Fruit fly (Drosophila melanogaster) whole organism: ENCODE data around the gene CG13077.

Experiments used
- CG8478 ChIP-seq: fragments of >200 bp; optimal IDR thresholded peaks from 2 replicates; lab custom pipeline; 2018; ENCODE audit warnings: inconsistent platforms
- Dll ChIP-seq: fragments of >200 bp; optimal IDR thresholded peaks from 2 replicates; lab custom pipeline; 2017
- EcR ChIP-seq, 2 experiments: fragments of >200 bp; optimal IDR thresholded peaks; 2 replicates each; lab custom pipeline; 2017; ENCODE audit warnings: missing biosample characterization in 2 of 2, missing genetic modification characterization in 2 of 2, missing genetic modification reagents in 2 of 2
- pan ChIP-seq: fragments of >200 bp; optimal IDR thresholded peaks from 2 replicates; lab custom pipeline; 2017
- psq ChIP-seq: fragments of >200 bp; optimal IDR thresholded peaks from 2 replicates; lab custom pipeline; 2017
- usp ChIP-seq: fragments of >200 bp; optimal IDR thresholded peaks from 2 replicates; lab custom pipeline; 2017; ENCODE audit warnings: missing biosample characterization, missing genetic modification characterization, mixed read lengths

The CG13077 gene

dm6 chr2L:19565233-19565898 is at the start of gene CG13077:
Gene CG13077, plus strand, starts transcription at chr2L:19565863.
- no peak for TF ChIP-seq Dll (lab: Kevin White, UChicago)

- TF ChIP-seq CG8478 (lab: Kevin White, UChicago) (no peak), Dll (lab: Kevin White, UChicago) (no peak), EcR (GFP tag; optimal IDR thresholded peaks at IDR 0.05; lab: Kevin White, UChicago) (no peak), psq (lab: Kevin White, UChicago) (no peak), pan (lab: Kevin White, UChicago) (no peak), usp (GFP tag; lab: Kevin White, UChicago) (no peak)
Measured at dm6 chr2L:19516062-19516461, 49.6 kb upstream of the CG13077 start.

DNA sequence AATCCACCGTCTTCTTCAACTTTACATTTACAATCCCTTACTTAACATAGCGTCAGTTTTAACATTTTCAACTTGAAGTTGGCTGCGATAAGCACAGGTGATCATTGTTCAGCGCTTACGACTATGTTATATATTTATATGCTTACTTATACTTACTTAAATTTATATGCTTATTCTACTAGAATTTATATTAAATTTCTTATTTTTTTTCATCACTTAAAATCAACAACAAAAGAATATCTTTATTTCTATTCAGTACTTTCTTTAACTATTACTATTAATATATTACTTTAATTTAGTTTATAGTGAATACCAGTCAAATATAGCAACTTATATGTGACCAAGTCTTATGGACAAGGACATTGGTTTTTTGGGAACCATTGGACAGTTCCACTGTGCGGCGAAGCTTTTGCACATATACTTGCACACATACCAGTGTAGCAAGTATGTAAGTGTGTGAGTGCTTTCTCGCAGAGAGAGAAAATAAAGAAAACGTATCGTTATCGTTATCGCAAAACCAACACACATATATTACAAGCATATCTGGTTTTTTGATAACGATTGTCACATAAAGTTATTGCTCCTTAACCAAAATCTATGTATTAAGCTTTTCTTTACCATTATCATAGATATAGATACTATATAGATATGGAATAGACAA is 48.4 kb upstream of the CG13077 start, which contains the start of gene Hasp:
Gene Hasp (minus strand): TSS at position 51 of the 661 bp plus-strand sequence.
- no peak for TF ChIP-seq psq (lab: Kevin White, UChicago)
- no peak for TF ChIP-seq pan (lab: Kevin White, UChicago)
- no peak for TF ChIP-seq CG8478 (lab: Kevin White, UChicago)

DNA sequence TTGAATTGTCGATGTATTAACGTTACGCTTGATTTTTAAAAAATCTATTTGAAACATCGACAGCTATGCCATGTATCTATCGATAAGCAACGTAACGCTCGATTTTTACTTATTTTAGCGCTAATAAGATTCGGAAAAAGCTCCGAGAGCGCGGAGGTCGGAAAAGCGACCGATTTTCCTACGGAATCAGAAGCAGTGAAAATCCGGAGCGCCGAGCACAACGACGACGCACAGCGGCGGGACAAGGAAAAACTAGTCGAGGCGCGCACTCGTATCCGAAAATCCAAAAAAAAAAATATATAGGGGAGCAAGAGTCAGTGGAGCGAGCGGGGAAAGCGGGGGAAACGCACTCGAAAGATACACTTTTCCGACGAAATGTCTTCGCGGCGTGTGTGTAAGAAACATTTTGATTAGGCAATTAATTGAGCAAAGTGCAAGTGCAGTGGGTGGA is 47.0 kb upstream of the CG13077 start, which contains the start of gene CG10132:
Gene CG10132 (plus strand): TSS at position 189 of the 451 bp plus-strand sequence.
- TF ChIP-seq pan (lab: Kevin White, UChicago) (no peak), usp (GFP tag; lab: Kevin White, UChicago) (no peak), psq (lab: Kevin White, UChicago) (no peak), EcR (GFP tag; optimal IDR thresholded peaks at IDR 0.05; lab: Kevin White, UChicago) (no peak), Dll (lab: Kevin White, UChicago) (no peak), CG8478 (lab: Kevin White, UChicago) (no peak)

- TF ChIP-seq usp (GFP tag; lab: Kevin White, UChicago) (no peak), Dll (lab: Kevin White, UChicago) (peak; percentile 31)
Measured at dm6 chr2L:19519611-19520010, 46.1 kb upstream of the CG13077 start.

dm6 chr2L:19526316-19526715 is 39.3 kb upstream of the CG13077 start, which contains the start of the genes Dpm1 and CG10137:
Gene Dpm1, minus strand, starts transcription at chr2L:19526368.
Gene CG10137, plus strand, starts transcription at chr2L:19526686.
- TF ChIP-seq pan (lab: Kevin White, UChicago) = no peak
- no peak for TF ChIP-seq psq (lab: Kevin White, UChicago)
- no peak for TF ChIP-seq CG8478 (lab: Kevin White, UChicago)
- no peak for TF ChIP-seq EcR (GFP tag; optimal IDR thresholded peaks at IDR 0.05; lab: Kevin White, UChicago)
- no peak for TF ChIP-seq Dll (lab: Kevin White, UChicago)
- no peak for TF ChIP-seq usp (GFP tag; lab: Kevin White, UChicago)

DNA sequence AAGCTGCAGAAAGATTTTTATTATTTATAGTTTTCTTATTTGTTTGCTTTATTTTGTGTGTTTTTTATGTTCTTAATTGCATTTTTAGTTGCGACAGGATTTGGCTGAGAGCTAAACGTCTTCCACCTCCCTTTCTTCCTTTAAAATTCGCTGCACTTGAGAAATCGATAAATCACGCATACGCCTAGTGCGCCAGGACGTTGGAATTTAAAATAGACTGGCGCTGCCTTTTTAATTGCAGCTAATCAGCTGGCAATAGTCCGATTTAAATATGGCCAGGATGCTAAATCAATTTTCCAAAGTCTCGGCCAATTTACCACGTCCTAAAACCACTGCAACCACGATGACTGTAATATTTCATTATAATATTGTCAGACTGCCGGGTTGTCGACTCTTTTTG is 38.8 kb upstream of the CG13077 start:
- no peak for TF ChIP-seq CG8478 (lab: Kevin White, UChicago)
- no peak for TF ChIP-seq usp (GFP tag; lab: Kevin White, UChicago)

- TF ChIP-seq psq (lab: Kevin White, UChicago) (no peak), EcR (GFP tag; optimal IDR thresholded peaks at IDR 0.05; lab: Kevin White, UChicago) (no peak), pan (lab: Kevin White, UChicago) (no peak), Dll (lab: Kevin White, UChicago) (no peak)
Measured at dm6 chr2L:19528308-19528707, 37.4 kb upstream of the CG13077 start.

- no peak for TF ChIP-seq usp (GFP tag; lab: Kevin White, UChicago)
- no peak for TF ChIP-seq CG8478 (lab: Kevin White, UChicago)
- TF ChIP-seq Dll (lab: Kevin White, UChicago) = no peak
- TF ChIP-seq EcR (GFP tag; optimal IDR thresholded peaks at IDR 0.05; lab: Kevin White, UChicago) = no peak
- no peak for TF ChIP-seq pan (lab: Kevin White, UChicago)
- TF ChIP-seq psq (lab: Kevin White, UChicago) = no peak
Measured at dm6 chr2L:19530092-19530491, 35.6 kb upstream of the CG13077 start, which contains the start of gene CG10165. Gene CG10165, minus strand, starts transcription at chr2L:19530305.

dm6 chr2L:19533247-19533646 is 32.4 kb upstream of the CG13077 start, which contains the start of gene CG33116:
Gene CG33116, plus strand, starts transcription at chr2L:19533479.
- TF ChIP-seq psq (lab: Kevin White, UChicago) (no peak), usp (GFP tag; lab: Kevin White, UChicago) (no peak), pan (lab: Kevin White, UChicago) (no peak), EcR (GFP tag; optimal IDR thresholded peaks at IDR 0.05; lab: Kevin White, UChicago) (no peak), CG8478 (lab: Kevin White, UChicago) (no peak), Dll (lab: Kevin White, UChicago) (no peak)

- TF ChIP-seq EcR (GFP tag; optimal IDR thresholded peaks at IDR 0.05; lab: Kevin White, UChicago) = no peak
- TF ChIP-seq pan (lab: Kevin White, UChicago) = no peak
- TF ChIP-seq usp (GFP tag; lab: Kevin White, UChicago) = no peak
- TF ChIP-seq CG8478 (lab: Kevin White, UChicago) = no peak
- no peak for TF ChIP-seq psq (lab: Kevin White, UChicago)
- TF ChIP-seq Dll (lab: Kevin White, UChicago) = no peak
Measured at dm6 chr2L:19535234-19535633, 30.4 kb upstream of the CG13077 start, which contains the start of gene CG31697. Gene CG31697, plus strand, starts transcription at chr2L:19535448.
